Worm (Caenorhabditis elegans) whole organism, L3 larva: ENCODE measurements around the gene kvs-5.

ENCODE experiments used
- R02D3.7 ChIP-seq: fragments of 150-350 bp; optimal IDR thresholded peaks from 2 replicates; lab custom pipeline; 2014; ENCODE audit warnings: missing biosample characterization, missing genetic modification characterization
- ZK546.5 ChIP-seq: sonication (generic microtip); optimal IDR thresholded peaks from 2 replicates; lab custom pipeline; 2017; ENCODE audit warnings: missing biosample characterization, missing genetic modification characterization
- aly-2 ChIP-seq: fragments of 150-350 bp; optimal IDR thresholded peaks from 2 replicates; lab custom pipeline; 2014; ENCODE audit warnings: missing biosample characterization, missing genetic modification characterization
- ama-1 ChIP-seq: fragments of 150-350 bp; optimal IDR thresholded peaks from 2 replicates; lab custom pipeline; 2018
- ceh-16 ChIP-seq: sonication (generic microtip); optimal IDR thresholded peaks from 2 replicates; lab custom pipeline; 2017; ENCODE audit warnings: missing biosample characterization, missing genetic modification characterization
- ceh-28 ChIP-seq: fragments of 150-350 bp; optimal IDR thresholded peaks from 2 replicates; lab custom pipeline; 2014; ENCODE audit warnings: missing biosample characterization, missing genetic modification reagents, missing genetic modification characterization
- ceh-82 ChIP-seq: fragments of 150-350 bp; optimal IDR thresholded peaks from 2 replicates; lab custom pipeline; 2014; ENCODE audit warnings: missing biosample characterization, missing genetic modification characterization
- ceh-9 ChIP-seq: sonication (generic microtip); optimal IDR thresholded peaks from 2 replicates; lab custom pipeline; 2018; ENCODE audit warnings: missing biosample characterization, missing genetic modification characterization
- daf-12 ChIP-seq: fragments of 150-350 bp; optimal IDR thresholded peaks from 2 replicates; lab custom pipeline; 2014; ENCODE audit warnings: missing biosample characterization, missing genetic modification reagents, missing genetic modification characterization
- egl-27 ChIP-seq: sonication (generic microtip); optimal IDR thresholded peaks from 4 replicates; lab custom pipeline; 2017; ENCODE audit warnings: missing biosample characterization, missing genetic modification reagents, missing genetic modification characterization
- egl-5 ChIP-seq: fragments of 150-350 bp; optimal IDR thresholded peaks from 2 replicates; lab custom pipeline; 2017; ENCODE audit warnings: missing biosample characterization, missing genetic modification reagents, missing genetic modification characterization, inconsistent platforms
- elt-1 ChIP-seq: fragments of 150-350 bp; optimal IDR thresholded peaks from 2 replicates; lab custom pipeline; 2014; ENCODE audit warnings: missing biosample characterization, missing genetic modification characterization
- elt-2 ChIP-seq: sonication (generic microtip); optimal IDR thresholded peaks from 2 replicates; lab custom pipeline; 2016; ENCODE audit warnings: missing genetic modification reagents, mild to moderate bottlenecking, missing genetic modification characterization, missing compliant biosample characterization
- elt-3 ChIP-seq, 3 experiments: fragments of 150-350 bp in 1 of 3; sonication (generic microtip) in 2 of 3; optimal IDR thresholded peaks; 2 replicates in 2 of 3; 4 replicates in 1 of 3; lab custom pipeline; 2014 to 2017; ENCODE audit warnings: missing biosample characterization in 3 of 3, missing genetic modification characterization in 3 of 3
- eor-1 ChIP-seq, 2 experiments: fragments of 150-350 bp; optimal IDR thresholded peaks; 2 replicates each; lab custom pipeline; 2014 to 2018; ENCODE audit warnings: missing biosample characterization in 2 of 2, missing genetic modification characterization in 2 of 2
- fkh-10 ChIP-seq: sonication (generic microtip); optimal IDR thresholded peaks from 2 replicates; lab custom pipeline; 2017; ENCODE audit warnings: missing biosample characterization, missing genetic modification reagents, missing genetic modification characterization
- fkh-2 ChIP-seq: fragments of 150-350 bp; optimal IDR thresholded peaks from 2 replicates; lab custom pipeline; 2014; ENCODE audit warnings: missing biosample characterization, missing genetic modification reagents, missing genetic modification characterization
- fos-1 ChIP-seq: fragments of 150-350 bp; optimal IDR thresholded peaks from 2 replicates; lab custom pipeline; 2014; ENCODE audit warnings: missing biosample characterization, missing genetic modification characterization
- hmg-11 ChIP-seq: sonication (generic microtip); optimal IDR thresholded peaks from 2 replicates; lab custom pipeline; 2016; ENCODE audit warnings: missing genetic modification characterization, missing compliant biosample characterization
- jun-1 ChIP-seq: fragments of 150-350 bp; optimal IDR thresholded peaks from 2 replicates; lab custom pipeline; 2014; ENCODE audit warnings: missing biosample characterization, missing genetic modification reagents, missing genetic modification characterization
- lin-15B ChIP-seq: fragments of 150-350 bp; optimal IDR thresholded peaks from 2 replicates; lab custom pipeline; 2014; ENCODE audit warnings: missing biosample characterization, missing genetic modification characterization
- lin-39 ChIP-seq: fragments of 150-350 bp; optimal IDR thresholded peaks from 2 replicates; lab custom pipeline; 2018; ENCODE audit warnings: missing biosample characterization, missing genetic modification reagents, missing genetic modification characterization
- lsy-12 ChIP-seq: sonication (generic microtip); optimal IDR thresholded peaks from 2 replicates; lab custom pipeline; 2016; ENCODE audit warnings: mild to moderate bottlenecking, missing genetic modification characterization, missing compliant biosample characterization
- mdl-1 ChIP-seq: fragments of 150-350 bp; optimal IDR thresholded peaks from 2 replicates; lab custom pipeline; 2014; ENCODE audit warnings: missing biosample characterization, missing genetic modification characterization
- mml-1 ChIP-seq: fragments of 150-350 bp; sonication (generic microtip); optimal IDR thresholded peaks from 3 replicates; lab custom pipeline; 2014; ENCODE audit warnings: missing biosample characterization, missing genetic modification characterization
- nfya-1 ChIP-seq: sonication (generic microtip); optimal IDR thresholded peaks from 2 replicates; lab custom pipeline; 2017; ENCODE audit warnings: missing genetic modification characterization, mild to moderate bottlenecking, missing compliant biosample characterization, antibody characterized with exemption, moderate library complexity; ENCODE audit not compliant: insufficient read depth
- nhr-11 ChIP-seq: fragments of 150-350 bp; optimal IDR thresholded peaks from 2 replicates; lab custom pipeline; 2014; ENCODE audit warnings: missing biosample characterization, missing genetic modification characterization
- nhr-12 ChIP-seq: fragments of 150-350 bp; optimal IDR thresholded peaks from 2 replicates; lab custom pipeline; 2014; ENCODE audit warnings: missing biosample characterization, missing genetic modification characterization
- nhr-23 ChIP-seq: fragments of 150-350 bp; optimal IDR thresholded peaks from 2 replicates; lab custom pipeline; 2014; ENCODE audit warnings: missing biosample characterization, missing genetic modification reagents, missing genetic modification characterization
- nhr-237 ChIP-seq: fragments of 150-350 bp; optimal IDR thresholded peaks from 2 replicates; lab custom pipeline; 2014; ENCODE audit warnings: missing biosample characterization, missing genetic modification characterization
- nhr-25 ChIP-seq: sonication (generic microtip); optimal IDR thresholded peaks from 2 replicates; lab custom pipeline; 2017; ENCODE audit warnings: missing biosample characterization, missing genetic modification characterization
- nhr-43 ChIP-seq: sonication (generic microtip); optimal IDR thresholded peaks from 2 replicates; lab custom pipeline; 2016; ENCODE audit warnings: mild to moderate bottlenecking, missing genetic modification characterization, missing compliant biosample characterization; ENCODE audit not compliant: poor library complexity, severe bottlenecking
- nhr-67 ChIP-seq: fragments of 150-350 bp; optimal IDR thresholded peaks from 2 replicates; lab custom pipeline; 2014; ENCODE audit warnings: missing biosample characterization, missing genetic modification characterization
- nhr-76 ChIP-seq: fragments of 150-350 bp; sonication (generic microtip); optimal IDR thresholded peaks from 5 replicates; lab custom pipeline; 2014; ENCODE audit warnings: missing biosample characterization, missing genetic modification characterization
- nhr-77 ChIP-seq: fragments of 150-350 bp; optimal IDR thresholded peaks from 2 replicates; lab custom pipeline; 2014; ENCODE audit warnings: missing biosample characterization, missing genetic modification characterization
- pqm-1 ChIP-seq: fragments of 150-350 bp; optimal IDR thresholded peaks from 2 replicates; lab custom pipeline; 2017; ENCODE audit warnings: missing biosample characterization, missing genetic modification characterization, inconsistent platforms
- sea-2 ChIP-seq: fragments of 150-350 bp; sonication (generic microtip); optimal IDR thresholded peaks from 4 replicates; lab custom pipeline; 2014; ENCODE audit warnings: missing biosample characterization, missing genetic modification reagents, missing genetic modification characterization
- skn-1 ChIP-seq: fragments of 150-350 bp; optimal IDR thresholded peaks from 2 replicates; lab custom pipeline; 2014; ENCODE audit warnings: missing biosample characterization, missing genetic modification characterization
- snpc-4 ChIP-seq: fragments of 150-350 bp; optimal IDR thresholded peaks from 2 replicates; lab custom pipeline; 2014; ENCODE audit warnings: missing biosample characterization, missing genetic modification characterization
- tbx-2 ChIP-seq: sonication (generic microtip); optimal IDR thresholded peaks from 2 replicates; lab custom pipeline; 2016; ENCODE audit warnings: mild to moderate bottlenecking, missing genetic modification characterization, missing compliant biosample characterization
- unc-39 ChIP-seq: sonication (generic microtip); optimal IDR thresholded peaks from 4 replicates; lab custom pipeline; 2017; ENCODE audit warnings: missing biosample characterization, missing genetic modification characterization
- unc-62 ChIP-seq: fragments of 150-350 bp; sonication (generic microtip); optimal IDR thresholded peaks from 4 replicates; lab custom pipeline; 2014; ENCODE audit warnings: missing biosample characterization, missing genetic modification reagents, missing genetic modification characterization
- zag-1 ChIP-seq: fragments of 150-350 bp; optimal IDR thresholded peaks from 2 replicates; lab custom pipeline; 2014; ENCODE audit warnings: missing biosample characterization, missing genetic modification characterization
- ztf-11 ChIP-seq: fragments of 150-350 bp; optimal IDR thresholded peaks from 2 replicates; lab custom pipeline; 2014; ENCODE audit warnings: missing biosample characterization, missing genetic modification characterization
- ztf-4 ChIP-seq: fragments of 150-350 bp; optimal IDR thresholded peaks from 2 replicates; lab custom pipeline; 2014; ENCODE audit warnings: missing biosample characterization, missing genetic modification characterization

kvs-5 gene

DNA sequence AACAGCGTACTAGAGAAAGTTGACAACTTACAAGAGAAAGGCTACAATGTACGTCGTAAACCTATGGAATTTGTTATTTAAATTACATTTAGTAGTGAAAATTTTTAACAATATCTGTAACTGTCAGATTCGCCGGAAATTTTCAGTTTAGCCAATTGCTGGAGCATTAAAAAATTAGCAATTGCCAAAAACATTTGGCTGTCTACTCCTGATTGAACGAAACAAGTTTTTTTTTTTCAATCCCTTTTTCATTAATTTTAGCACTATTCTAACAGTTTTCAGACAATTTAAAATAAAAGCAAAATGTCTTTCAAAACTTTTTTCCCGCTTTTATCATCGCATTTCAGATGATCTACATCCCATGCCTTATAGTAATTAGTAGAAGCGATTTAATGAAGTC lies 20.4 kb downstream of the kvs-5 start:
- no peak for TF ChIP-seq egl-27
- no peak for TF ChIP-seq ceh-16
- no peak for TF ChIP-seq unc-62 (GFP tag; lab: Kevin White, UChicago)
- no peak for TF ChIP-seq nhr-12 (tag; lab: Kevin White, UChicago)
- TF ChIP-seq sea-2 (GFP tag; lab: Kevin White, UChicago), result no peak
- no peak for TF ChIP-seq fkh-2 (tag; lab: Kevin White, UChicago)
- no peak for TF ChIP-seq lsy-12 (tag; lab: Kevin White, UChicago)
- TF ChIP-seq egl-5, result no peak
- no peak for TF ChIP-seq R02D3.7 (tag; lab: Kevin White, UChicago)
- no peak for TF ChIP-seq nhr-237 (tag; lab: Kevin White, UChicago)
- TF ChIP-seq snpc-4 (tag; lab: Kevin White, UChicago), result no peak
- TF ChIP-seq eor-1 (tag; optimal IDR thresholded peaks at IDR 0.05; lab: Kevin White, UChicago), result no peak
- TF ChIP-seq ztf-4, result no peak
- no peak for TF ChIP-seq nhr-77 (tag; lab: Kevin White, UChicago)
- no peak for TF ChIP-seq fos-1 (tag; lab: Kevin White, UChicago)
- TF ChIP-seq nhr-25 (tag; lab: Kevin White, UChicago), result no peak
- TF ChIP-seq lin-39 (tag; lab: Kevin White, UChicago), result no peak
- TF ChIP-seq nhr-23 (tag; lab: Kevin White, UChicago), result no peak

DNA sequence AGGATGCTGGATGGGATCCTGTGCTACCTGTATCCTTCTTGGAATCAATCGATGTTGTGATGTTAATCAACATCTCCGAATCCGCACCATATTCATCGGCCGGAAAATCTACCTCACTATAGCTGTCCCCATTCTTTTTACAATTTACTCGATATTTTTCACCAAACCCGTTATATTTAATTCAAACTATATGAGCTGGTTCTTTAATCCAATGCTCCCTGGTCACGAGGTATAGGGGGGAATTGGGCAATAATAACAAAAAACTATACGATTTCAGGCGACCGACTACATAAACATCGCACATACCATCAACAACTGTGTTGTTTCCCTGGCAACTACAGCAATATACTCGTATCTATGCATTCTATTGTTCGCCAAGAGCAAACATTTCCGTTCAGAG lies 21.0 kb downstream of the kvs-5 start:
- no peak for TF ChIP-seq eor-1 (tag; optimal IDR thresholded peaks at IDR 0.05; lab: Kevin White, UChicago)
- TF ChIP-seq ZK546.5, result no peak
- no peak for TF ChIP-seq ceh-16
- TF ChIP-seq pqm-1 (tag; lab: Kevin White, UChicago), result no peak

DNA sequence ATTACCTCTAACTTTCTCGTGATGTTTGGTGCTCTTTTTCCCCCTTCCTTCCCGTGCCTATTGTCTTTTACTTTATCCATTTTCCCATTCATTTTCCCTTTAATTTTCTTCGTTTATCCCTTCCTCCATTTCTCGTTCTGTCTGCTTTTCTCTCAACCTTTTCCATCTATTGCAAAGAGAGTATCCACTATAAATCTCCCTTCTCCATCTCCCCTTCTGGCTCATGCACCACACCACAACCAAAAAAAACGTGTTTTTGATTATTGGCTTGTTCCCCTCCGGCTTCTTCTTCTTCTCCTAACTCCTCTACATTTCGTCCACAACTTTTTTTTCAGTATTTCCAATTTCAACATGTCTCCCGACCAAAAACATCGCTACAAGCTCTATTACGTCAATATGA lies 23.7 kb downstream of the kvs-5 start, which contains the start of gene gst-40:
Gene gst-40, plus strand, starts transcription at position 236 of the 400 bp plus-strand sequence.
- TF ChIP-seq jun-1, result no peak
- peak; percentile 1 for TF ChIP-seq hmg-11 (tag; lab: Kevin White, UChicago)
- no peak for TF ChIP-seq elt-2 (tag; lab: Kevin White, UChicago)
- no peak for TF ChIP-seq nhr-11 (tag; lab: Kevin White, UChicago)

DNA sequence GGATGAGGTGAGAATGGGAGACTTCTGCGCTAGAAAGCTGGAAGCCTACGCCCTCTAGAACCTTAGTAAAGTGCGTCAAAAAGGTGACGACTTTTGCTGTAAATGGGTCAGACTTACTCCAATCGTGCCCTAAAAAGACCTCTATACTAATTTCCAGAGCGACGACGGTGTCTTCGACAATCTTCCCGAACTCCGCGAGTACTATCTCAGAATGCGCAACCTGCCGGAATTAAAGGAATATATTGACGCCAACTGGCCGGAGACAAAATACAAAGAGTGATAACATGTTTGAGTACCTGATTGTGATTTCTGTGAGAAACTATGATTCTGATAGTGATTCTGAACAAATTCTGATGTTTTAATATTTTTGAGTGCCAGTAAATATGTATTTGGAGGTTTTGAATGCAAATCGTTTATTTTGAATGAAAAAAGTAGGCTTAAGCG lies 25.5 kb downstream of the kvs-5 start:
- TF ChIP-seq lin-15B (tag; lab: Kevin White, UChicago) (no peak), lin-39 (tag; lab: Kevin White, UChicago) (no peak), ztf-11 (tag; lab: Kevin White, UChicago) (no peak), elt-2 (tag; lab: Kevin White, UChicago) (no peak), nhr-23 (tag; lab: Kevin White, UChicago) (peak; percentile 49), nhr-237 (tag; lab: Kevin White, UChicago) (no peak), snpc-4 (tag; lab: Kevin White, UChicago) (no peak), egl-5 (no peak), pqm-1 (tag; lab: Kevin White, UChicago) (no peak), R02D3.7 (tag; lab: Kevin White, UChicago) (no peak), hmg-11 (tag; lab: Kevin White, UChicago) (no peak), zag-1 (tag; lab: Kevin White, UChicago) (no peak), sea-2 (GFP tag; lab: Kevin White, UChicago) (no peak), nhr-25 (tag; lab: Kevin White, UChicago) (peak; percentile 5), eor-1 (tag; optimal IDR thresholded peaks at IDR 0.05; lab: Kevin White, UChicago) (no peak), egl-27 (no peak), fkh-10 (GFP tag; lab: Kevin White, UChicago) (no peak), nhr-76 (no peak), ztf-4 (no peak), nhr-43 (tag; lab: Kevin White, UChicago) (peak; percentile 22), elt-3 (tag; optimal IDR thresholded peaks at IDR 0.05; lab: Kevin White, UChicago) (peak in 1 of 3 experiments; percentile 36), daf-12 (tag; lab: Kevin White, UChicago) (no peak), tbx-2 (no peak), skn-1 (tag; lab: Kevin White, UChicago) (no peak), ceh-82 (tag; lab: Kevin White, UChicago) (no peak), ceh-9 (no peak), ama-1 (peak; percentile 82), unc-62 (GFP tag; lab: Kevin White, UChicago) (no peak), mml-1 (no peak), ceh-28 (tag; lab: Kevin White, UChicago) (no peak), nhr-77 (tag; lab: Kevin White, UChicago) (no peak), fkh-2 (tag; lab: Kevin White, UChicago) (no peak), aly-2 (tag; lab: Kevin White, UChicago) (no peak), ceh-16 (no peak), lsy-12 (tag; lab: Kevin White, UChicago) (no peak), nhr-67 (no peak), unc-39 (tag; lab: Kevin White, UChicago) (no peak), nhr-11 (tag; lab: Kevin White, UChicago) (no peak), nfya-1 (tag; lab: Kevin White, UChicago) (no peak), nhr-12 (tag; lab: Kevin White, UChicago) (no peak), elt-1 (no peak), fos-1 (tag; lab: Kevin White, UChicago) (no peak), mdl-1 (tag; lab: Kevin White, UChicago) (no peak)
